Fruit fly (Drosophila melanogaster) whole organism, adult: ENCODE measurements around the gene Crz.

ENCODE experiments used
- CG11617 ChIP-seq: fragments of 200-800 bp; sonication (Bioruptor generic); optimal IDR thresholded peaks from 2 replicates; lab custom pipeline; 2017; ENCODE audit warnings: mild to moderate bottlenecking, missing biosample characterization, missing genetic modification reagents, missing genetic modification characterization
- CG12768 ChIP-seq: fragments of 200-800 bp; sonication (Bioruptor generic); optimal IDR thresholded peaks from 2 replicates; lab custom pipeline; 2017; ENCODE audit warnings: missing biosample characterization, missing genetic modification characterization, mild to moderate bottlenecking, moderate library complexity, missing genetic modification reagents
- CG14711 ChIP-seq: fragments of 200-800 bp; sonication (Bioruptor generic); optimal IDR thresholded peaks from 2 replicates; lab custom pipeline; 2018; ENCODE audit warnings: missing biosample characterization, mild to moderate bottlenecking, missing genetic modification characterization, moderate library complexity
- CG1620 ChIP-seq: fragments of 200-800 bp; sonication (Bioruptor generic); optimal IDR thresholded peaks from 2 replicates; lab custom pipeline; 2016; ENCODE audit warnings: missing biosample characterization, missing genetic modification characterization
- CG33017 ChIP-seq: fragments of 200-800 bp; sonication (Bioruptor generic); optimal IDR thresholded peaks from 2 replicates; lab custom pipeline; 2018; ENCODE audit warnings: missing biosample characterization, mild to moderate bottlenecking, missing genetic modification characterization, moderate library complexity
- CG5204 ChIP-seq: fragments of 200-800 bp; sonication (Bioruptor generic); optimal IDR thresholded peaks from 2 replicates; lab custom pipeline; 2016; ENCODE audit warnings: missing biosample characterization, missing genetic modification characterization
- CG7101 ChIP-seq: fragments of 200-800 bp; sonication (Bioruptor generic); optimal IDR thresholded peaks from 2 replicates; lab custom pipeline; 2018; ENCODE audit warnings: missing biosample characterization, mild to moderate bottlenecking, missing genetic modification characterization, moderate library complexity
- Clk ChIP-seq: fragments of 200-800 bp; sonication (Bioruptor generic); optimal IDR thresholded peaks from 2 replicates; lab custom pipeline; 2017; ENCODE audit warnings: missing biosample characterization, missing genetic modification characterization
- bab1 ChIP-seq: fragments of 200-800 bp; sonication (Bioruptor generic); optimal IDR thresholded peaks from 3 replicates; lab custom pipeline; 2019; ENCODE audit warnings: missing biosample characterization, mild to moderate bottlenecking, missing genetic modification characterization, moderate library complexity
- cic ChIP-seq: fragments of 200-800 bp; sonication (Bioruptor generic); optimal IDR thresholded peaks from 2 replicates; lab custom pipeline; 2017; ENCODE audit warnings: missing biosample characterization, mild to moderate bottlenecking, missing genetic modification characterization, moderate library complexity
- cnc ChIP-seq, 2 experiments: fragments of >200 bp; optimal IDR thresholded peaks; 2 replicates each; lab custom pipeline; 2017
- kay ChIP-seq: fragments of 200-800 bp; sonication (Bioruptor generic); peaks from one replicate; lab custom pipeline; 2016; ENCODE audit warnings: missing biosample characterization, missing genetic modification characterization, borderline replicate concordance
- pad ChIP-seq: fragments of 200-800 bp; sonication (Bioruptor generic); optimal IDR thresholded peaks from 3 replicates; lab custom pipeline; 2017; ENCODE audit warnings: missing biosample characterization, missing genetic modification characterization, mild to moderate bottlenecking, moderate library complexity, missing genetic modification reagents

dm6 chr3R:14308801-14309217 lies 5.8 kb upstream of the Crz start, which contains the start of gene Polr2I:
- TF ChIP-seq kay (GFP tag; lab: Kevin White, UChicago) (no peak), cnc (optimal IDR thresholded peaks at IDR 0.05; lab: Kevin White, UChicago) (no peak), cic (GFP tag; lab: Kevin White, UChicago) (no peak), CG1620 (peak; percentile 43), CG12768 (GFP tag; lab: Kevin White, UChicago) (peak; percentile 51), bab1 (GFP tag; lab: Kevin White, UChicago) (no peak), pad (GFP tag; lab: Kevin White, UChicago) (no peak), CG33017 (tag; lab: Kevin White, UChicago) (no peak), CG7101 (tag; lab: Kevin White, UChicago) (peak; percentile 33), CG11617 (GFP tag; lab: Kevin White, UChicago) (peak; percentile 9), CG5204 (GFP tag; lab: Kevin White, UChicago) (no peak), CG14711 (tag; lab: Kevin White, UChicago) (peak; percentile 22), Clk (GFP tag; lab: Kevin White, UChicago) (no peak)
